Fruit fly (Drosophila melanogaster) whole organism, embryonic: Measurements from ENCODE around the gene CG7231.

Source experiments
- Asciz ChIP-seq: fragments of 200-800 bp; sonication (Bioruptor generic); optimal IDR thresholded peaks from 2 replicates; lab custom pipeline; 2017; ENCODE audit warnings: missing biosample characterization, mild to moderate bottlenecking, missing genetic modification characterization, missing genetic modification reagents
- B-H1 ChIP-seq: fragments of 200-800 bp; sonication (Bioruptor generic); IDR thresholded peaks from 3 replicates; pipeline ENCODE4 v1.3.6; 2022; ENCODE audit warnings: missing biosample characterization, missing genetic modification characterization
- B-H2 ChIP-seq: fragments of 200-800 bp; sonication (Bioruptor generic); optimal IDR thresholded peaks from 2 replicates; lab custom pipeline; 2018; ENCODE audit warnings: missing biosample characterization, mild to moderate bottlenecking, missing genetic modification characterization
- CG10543 ChIP-seq: fragments of 200-800 bp; sonication (Bioruptor generic); optimal IDR thresholded peaks from 3 replicates; lab custom pipeline; 2017; ENCODE audit warnings: missing biosample characterization, mild to moderate bottlenecking, missing genetic modification characterization, moderate library complexity
- CG11695 ChIP-seq: fragments of 200-800 bp; sonication (Bioruptor generic); IDR thresholded peaks from 3 replicates; pipeline ENCODE4 v1.3.6; 2022; ENCODE audit warnings: missing biosample characterization, missing genetic modification characterization
- CG13296 ChIP-seq: fragments of 200-800 bp; sonication (Bioruptor generic); optimal IDR thresholded peaks from 3 replicates; lab custom pipeline; 2018; ENCODE audit warnings: missing biosample characterization, mild to moderate bottlenecking, missing genetic modification characterization
- CG13424 ChIP-seq: fragments of 200-800 bp; sonication (Bioruptor generic); optimal IDR thresholded peaks from 2 replicates; lab custom pipeline; 2019; ENCODE audit warnings: missing biosample characterization, mild to moderate bottlenecking, missing genetic modification characterization, moderate library complexity
- CG1529 ChIP-seq: fragments of 200-800 bp; sonication (Bioruptor generic); optimal IDR thresholded peaks from 3 replicates; lab custom pipeline; 2018; ENCODE audit warnings: missing biosample characterization, missing genetic modification characterization
- CG15479 ChIP-seq: fragments of 200-800 bp; sonication (Bioruptor generic); optimal IDR thresholded peaks from 3 replicates; lab custom pipeline; 2019; ENCODE audit warnings: missing biosample characterization, mild to moderate bottlenecking, missing genetic modification characterization, moderate library complexity
- CG1603 ChIP-seq: fragments of 200-800 bp; sonication (Bioruptor generic); optimal IDR thresholded peaks from 2 replicates; lab custom pipeline; 2019; ENCODE audit warnings: missing biosample characterization, mild to moderate bottlenecking, missing genetic modification characterization, moderate library complexity
- CG16779 ChIP-seq: fragments of 200-800 bp; sonication (Bioruptor generic); IDR thresholded peaks from 2 replicates; pipeline ENCODE4 v1.3.6; 2022; ENCODE audit warnings: missing biosample characterization, missing genetic modification characterization
- CG17385 ChIP-seq: fragments of 200-800 bp; sonication (Bioruptor generic); optimal IDR thresholded peaks from 3 replicates; lab custom pipeline; 2018; ENCODE audit warnings: missing biosample characterization, mild to moderate bottlenecking, missing genetic modification characterization
- CG3281 ChIP-seq: fragments of 200-800 bp; sonication (Bioruptor generic); optimal IDR thresholded peaks from 3 replicates; lab custom pipeline; 2017; ENCODE audit warnings: missing biosample characterization, mild to moderate bottlenecking, missing genetic modification characterization
- CG3726 ChIP-seq: fragments of 200-800 bp; sonication (Bioruptor generic); IDR thresholded peaks from 3 replicates; pipeline ENCODE4, ENCODE4 v1.3.6; 2022; ENCODE audit warnings: missing biosample characterization, missing genetic modification characterization
- CG3995 ChIP-seq: fragments of 200-800 bp; sonication (Bioruptor generic); optimal IDR thresholded peaks from 3 replicates; lab custom pipeline; 2016; ENCODE audit warnings: missing biosample characterization, missing genetic modification characterization
- CG4360 ChIP-seq: fragments of 200-800 bp; sonication (Bioruptor generic); IDR thresholded peaks from 2 replicates; pipeline ENCODE4 v1.3.6; 2022; ENCODE audit warnings: missing biosample characterization, missing genetic modification characterization
- CG4404 ChIP-seq: fragments of 200-800 bp; sonication (Bioruptor generic); IDR thresholded peaks from 2 replicates; pipeline ENCODE4 v1.3.6; 2022; ENCODE audit warnings: missing biosample characterization, missing genetic modification characterization
- CG4424 ChIP-seq: fragments of 200-800 bp; sonication (Bioruptor generic); optimal IDR thresholded peaks from 3 replicates; lab custom pipeline; 2016; ENCODE audit warnings: missing biosample characterization, missing genetic modification characterization
- CG6683 ChIP-seq: fragments of 200-800 bp; sonication (Bioruptor generic); optimal IDR thresholded peaks from 2 replicates; lab custom pipeline; 2017; ENCODE audit warnings: missing biosample characterization, mild to moderate bottlenecking, missing genetic modification characterization, missing genetic modification reagents
- CG7372 ChIP-seq: fragments of 200-800 bp; sonication (Bioruptor generic); IDR thresholded peaks from 2 replicates; pipeline ENCODE4 v1.3.6; 2022; ENCODE audit warnings: missing biosample characterization, missing genetic modification characterization
- CG9817 ChIP-seq: fragments of 200-800 bp; sonication (Bioruptor generic); optimal IDR thresholded peaks from 2 replicates; lab custom pipeline; 2018; ENCODE audit warnings: missing biosample characterization, mild to moderate bottlenecking, missing genetic modification characterization, moderate library complexity
- CG9932 ChIP-seq: fragments of 200-800 bp; sonication (Bioruptor generic); IDR thresholded peaks from 2 replicates; pipeline ENCODE4 v1.3.6; 2022; ENCODE audit warnings: missing biosample characterization, missing genetic modification characterization
- CHES-1-like ChIP-seq: fragments of 200-800 bp; sonication (Bioruptor generic); optimal IDR thresholded peaks from 2 replicates; lab custom pipeline; 2016; ENCODE audit warnings: missing biosample characterization, missing genetic modification characterization
- Dfd ChIP-seq, 2 experiments: fragments of >200 bp; optimal IDR thresholded peaks; 2 replicates each; lab custom pipeline; 2017; ENCODE audit warnings: missing biosample characterization in 2 of 2, missing genetic modification characterization in 2 of 2
- Gsc ChIP-seq: fragments of 200-800 bp; sonication (Bioruptor generic); IDR thresholded peaks from 2 replicates; pipeline ENCODE4 v1.3.6; 2022; ENCODE audit warnings: missing biosample characterization, missing genetic modification characterization
- H2.0 ChIP-seq: fragments of 200-800 bp; sonication (Bioruptor generic); IDR thresholded peaks from 2 replicates; pipeline ENCODE4 v1.3.6; 2022; ENCODE audit warnings: missing biosample characterization, missing genetic modification characterization
- HHEX ChIP-seq: fragments of 200-800 bp; sonication (Bioruptor generic); optimal IDR thresholded peaks from 3 replicates; lab custom pipeline; 2017; ENCODE audit warnings: missing biosample characterization, mild to moderate bottlenecking, missing genetic modification characterization, missing genetic modification reagents
- Med ChIP-seq: fragments of 200-800 bp; sonication (Bioruptor generic); peaks from one replicate; lab custom pipeline; 2016; ENCODE audit warnings: missing biosample characterization, missing genetic modification characterization, mild to moderate bottlenecking, inconsistent platforms, moderate library complexity
- Sox100B ChIP-seq: fragments of 200-800 bp; sonication (Bioruptor generic); optimal IDR thresholded peaks from 3 replicates; lab custom pipeline; 2018; ENCODE audit warnings: missing biosample characterization, mild to moderate bottlenecking, missing genetic modification characterization
- ap ChIP-seq: fragments of 200-800 bp; sonication (Bioruptor generic); IDR thresholded peaks from 2 replicates; pipeline ENCODE4 v1.3.6; 2022; ENCODE audit warnings: missing biosample characterization, missing genetic modification characterization
- az2 ChIP-seq: fragments of 200-800 bp; sonication (Bioruptor generic); optimal IDR thresholded peaks from 3 replicates; lab custom pipeline; 2016; ENCODE audit warnings: missing biosample characterization, missing genetic modification characterization
- cato ChIP-seq: fragments of 200-800 bp; sonication (Bioruptor generic); optimal IDR thresholded peaks from 2 replicates; lab custom pipeline; 2016; ENCODE audit warnings: missing biosample characterization, missing genetic modification characterization, borderline replicate concordance
- caup ChIP-seq: fragments of 200-800 bp; sonication (Bioruptor generic); optimal IDR thresholded peaks from 3 replicates; lab custom pipeline; 2017; ENCODE audit warnings: missing biosample characterization, mild to moderate bottlenecking, missing genetic modification characterization, moderate library complexity; ENCODE audit not compliant: severe bottlenecking
- crc ChIP-seq: fragments of 200-800 bp; sonication (Bioruptor generic); optimal IDR thresholded peaks from 2 replicates; lab custom pipeline; 2016; ENCODE audit warnings: missing biosample characterization, missing genetic modification characterization
- crol ChIP-seq: fragments of 200-800 bp; sonication (Bioruptor generic); IDR thresholded peaks from 2 replicates; pipeline ENCODE4 v1.3.6; 2022; ENCODE audit warnings: missing biosample characterization, missing genetic modification characterization
- dysf ChIP-seq: fragments of 200-800 bp; sonication (Bioruptor generic); IDR thresholded peaks from 3 replicates; pipeline ENCODE4 v1.3.6; 2022; ENCODE audit warnings: missing biosample characterization, missing genetic modification characterization
- eve ChIP-seq, 2 experiments: fragments of >200 bp; optimal IDR thresholded peaks; 2 replicates each; lab custom pipeline; 2017; ENCODE audit warnings: missing biosample characterization in 2 of 2, missing genetic modification characterization in 2 of 2
- hbn ChIP-seq: fragments of 200-800 bp; sonication (Bioruptor generic); IDR thresholded peaks from 2 replicates; pipeline ENCODE4 v1.3.6; 2022; ENCODE audit warnings: missing biosample characterization, missing genetic modification characterization; ENCODE audit not compliant: partially characterized antibody
- hth ChIP-seq: fragments of >200 bp; optimal IDR thresholded peaks from 2 replicates; lab custom pipeline; 2017; ENCODE audit warnings: inconsistent platforms
- lab ChIP-seq: fragments of 200-800 bp; sonication (Bioruptor generic); optimal IDR thresholded peaks from 3 replicates; lab custom pipeline; 2017; ENCODE audit warnings: missing biosample characterization, missing genetic modification characterization, mild to moderate bottlenecking, moderate library complexity, missing genetic modification reagents
- lmd ChIP-seq: fragments of 200-800 bp; sonication (Bioruptor generic); IDR thresholded peaks from 2 replicates; pipeline ENCODE4 v1.3.6; 2022; ENCODE audit warnings: missing biosample characterization, missing genetic modification characterization
- oc ChIP-seq: fragments of 200-800 bp; sonication (Bioruptor generic); optimal IDR thresholded peaks from 2 replicates; lab custom pipeline; 2018; ENCODE audit warnings: missing biosample characterization, mild to moderate bottlenecking, missing genetic modification characterization, moderate library complexity
- repo ChIP-seq: fragments of 200-800 bp; sonication (Bioruptor generic); optimal IDR thresholded peaks from 2 replicates; lab custom pipeline; 2016; ENCODE audit warnings: missing biosample characterization, missing genetic modification characterization
- ro ChIP-seq: fragments of 200-800 bp; sonication (Bioruptor generic); IDR thresholded peaks from 2 replicates; pipeline ENCODE4 v1.3.6; 2022; ENCODE audit warnings: missing biosample characterization, missing genetic modification characterization
- row ChIP-seq: fragments of 200-800 bp; sonication (Bioruptor generic); IDR thresholded peaks from 3 replicates; pipeline ENCODE4 v1.3.6; 2022; ENCODE audit warnings: missing biosample characterization, missing genetic modification characterization
- sob ChIP-seq: fragments of 200-800 bp; sonication (Bioruptor generic); IDR thresholded peaks from 2 replicates; pipeline ENCODE4 v1.3.6; 2022; ENCODE audit warnings: missing biosample characterization, missing genetic modification characterization
- stwl ChIP-seq: fragments of 200-800 bp; sonication (Bioruptor generic); optimal IDR thresholded peaks from 3 replicates; lab custom pipeline; 2018; ENCODE audit warnings: missing biosample characterization, mild to moderate bottlenecking, missing genetic modification characterization, moderate library complexity
- tgo ChIP-seq: fragments of 200-800 bp; sonication (Bioruptor generic); IDR thresholded peaks from 3 replicates; pipeline ENCODE4 v1.3.6; 2022; ENCODE audit warnings: missing biosample characterization, missing genetic modification characterization
- tio ChIP-seq: fragments of 200-800 bp; sonication (Bioruptor generic); optimal IDR thresholded peaks from 2 replicates; lab custom pipeline; 2017; ENCODE audit warnings: missing biosample characterization, missing genetic modification characterization, inconsistent platforms
- unpg ChIP-seq: fragments of 200-800 bp; sonication (Bioruptor generic); optimal IDR thresholded peaks from 3 replicates; lab custom pipeline; 2018; ENCODE audit warnings: missing biosample characterization, mild to moderate bottlenecking, missing genetic modification characterization, moderate library complexity
- vvl ChIP-seq: fragments of 200-800 bp; sonication (Bioruptor generic); IDR thresholded peaks from 2 replicates; pipeline ENCODE4 v1.3.6; 2022; ENCODE audit warnings: missing biosample characterization, missing genetic modification characterization
- wdn ChIP-seq: fragments of 200-800 bp; sonication (Bioruptor generic); IDR thresholded peaks from 2 replicates; pipeline ENCODE4 v1.3.6; 2022; ENCODE audit warnings: missing biosample characterization, missing genetic modification characterization

Gene CG7231

dm6 chr2L:7991951-7992350, 8.2 kb downstream of the CG7231 start (continued):
- TF ChIP-seq CG3281 (peak; percentile 23), CG1529 (no peak), tio (GFP tag; lab: Kevin White, UChicago) (peak; percentile 0), B-H1 (GFP tag; lab: Robert Waterston, UW) (no peak), Med (GFP tag; lab: Kevin White, UChicago) (peak; percentile 39), ap (GFP tag; lab: Robert Waterston, UW) (no peak), crol (no peak), CG17385 (GFP tag; lab: Kevin White, UChicago) (peak; percentile 33), eve (GFP tag; optimal IDR thresholded peaks at IDR 0.05; lab: Kevin White, UChicago) (peak in 1 of 2 experiments; percentile 22), Gsc (GFP tag; lab: Robert Waterston, UW) (no peak), unpg (GFP tag; lab: Kevin White, UChicago) (peak; percentile 2), cato (no peak), Dfd (GFP tag; optimal IDR thresholded peaks at IDR 0.05; lab: Kevin White, UChicago) (no peak), CG4424 (GFP tag; lab: Kevin White, UChicago) (peak; percentile 19), vvl (peak; percentile 14; the same call in 1 of the 2 replicates), dysf (GFP tag; lab: Robert Waterston, UW) (peak; percentile 52), CG7372 (GFP tag; lab: Robert Waterston, UW) (no peak), CG6683 (no peak), oc (no peak), sob (GFP tag; lab: Robert Waterston, UW) (no peak), CG11695 (GFP tag; lab: Robert Waterston, UW) (peak; percentile 21; the same call in 1 of the 3 replicates), ro (GFP tag; lab: Robert Waterston, UW) (no peak), hth (lab: Kevin White, UChicago) (no peak), H2.0 (GFP tag; lab: Robert Waterston, UW) (peak; percentile 41; the same call in 1 of the 2 replicates), az2 (GFP tag; lab: Kevin White, UChicago) (no peak), CG15479 (no peak), CG13424 (tag; lab: Kevin White, UChicago) (peak; percentile 41), CG4360 (GFP tag; lab: Robert Waterston, UW) (no peak), B-H2 (no peak), wdn (GFP tag; lab: Robert Waterston, UW) (no peak), HHEX (GFP tag; lab: Kevin White, UChicago) (no peak), tgo (GFP tag; lab: Robert Waterston, UW) (peak; percentile 19; the same call in 1 of the 3 replicates), Asciz (GFP tag; lab: Kevin White, UChicago) (peak; percentile 33), CG9817 (tag; lab: Kevin White, UChicago) (peak; percentile 6), Sox100B (GFP tag; lab: Kevin White, UChicago) (no peak), CG16779 (no peak), row (GFP tag; lab: Robert Waterston, UW) (peak; percentile 57; the same call in 2 of the 3 replicates), CG3995 (GFP tag; lab: Kevin White, UChicago) (no peak), CG4404 (no peak), crc (GFP tag; lab: Kevin White, UChicago) (no peak), lab (peak; percentile 17), hbn (GFP tag; lab: Robert Waterston, UW) (no peak), lmd (GFP tag; lab: Robert Waterston, UW) (0 out of 2 replicates have a peak, but pooled peaks have one; percentile 29), CG10543 (no peak), CHES-1-like (no peak), CG9932 (peak; percentile 15; the same call in 1 of the 2 replicates), stwl (no peak), caup (GFP tag; lab: Kevin White, UChicago) (no peak), CG3726 (GFP tag; lab: Robert Waterston, UW) (no peak), CG1603 (peak; percentile 54), CG13296 (GFP tag; lab: Kevin White, UChicago) (no peak), repo (GFP tag; lab: Kevin White, UChicago) (no peak)
